Worm (Caenorhabditis elegans): ENCODE results near the gene F01G10.5.

DNA sequence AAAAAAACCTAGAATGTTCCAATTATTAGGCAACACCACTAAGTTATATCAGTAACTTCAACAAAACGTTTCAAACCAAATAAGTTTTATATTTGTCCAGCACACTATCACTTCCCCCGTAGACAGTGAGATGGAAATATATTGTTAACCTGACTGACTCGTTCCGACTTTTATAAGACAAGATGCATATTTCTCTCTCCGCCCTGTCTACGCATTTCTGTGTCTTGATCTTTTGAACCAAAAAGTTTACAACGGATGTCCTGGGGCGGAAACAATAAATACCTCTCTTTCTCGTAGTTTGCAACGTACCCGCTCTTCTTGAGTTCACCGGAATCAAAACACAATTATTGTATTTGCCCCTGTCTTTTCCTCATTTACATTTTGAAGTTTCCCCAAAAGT, 20.4 kb upstream of the F01G10.5 start:
- TF ChIP-seq pqm-1 (tag; optimal IDR thresholded peaks at IDR 0.05) (no peak), nhr-77 (tag; optimal IDR thresholded peaks at IDR 0.05) (no peak), unc-62 (GFP tag; optimal IDR thresholded peaks at IDR 0.05) (no peak), sox-4 (tag; optimal IDR thresholded peaks at IDR 0.05) (no peak), lin-13 (GFP tag; optimal IDR thresholded peaks at IDR 0.05) (no peak), nhr-85 (tag) (peak; percentile 50), fos-1 (tag; optimal IDR thresholded peaks at IDR 0.05) (no peak), rnt-1 (tag; optimal IDR thresholded peaks at IDR 0.05) (no peak), ztf-11 (tag; optimal IDR thresholded peaks at IDR 0.05) (no peak)

All from whole organism, L1 larva.